Worm (Caenorhabditis elegans) whole organism, L2 larva: ENCODE measurements around the gene nhr-38.

Experiments used
- fos-1 ChIP-seq: fragments of 150-350 bp; optimal IDR thresholded peaks from 2 replicates; lab custom pipeline; 2014; ENCODE audit warnings: missing biosample characterization, missing genetic modification characterization
- lin-39 ChIP-seq: fragments of 150-350 bp; optimal IDR thresholded peaks from 2 replicates; lab custom pipeline; 2014; ENCODE audit warnings: missing biosample characterization, missing genetic modification reagents, missing genetic modification characterization
- nhr-21 ChIP-seq: fragments of 150-350 bp; optimal IDR thresholded peaks from 2 replicates; lab custom pipeline; 2014; ENCODE audit warnings: missing biosample characterization, missing genetic modification characterization
- nhr-25 ChIP-seq: fragments of 150-350 bp; sonication (generic microtip); optimal IDR thresholded peaks from 3 replicates; lab custom pipeline; 2014; ENCODE audit warnings: missing biosample characterization, missing genetic modification characterization
- ztf-4 ChIP-seq: fragments of 150-350 bp; optimal IDR thresholded peaks from 2 replicates; lab custom pipeline; 2014; ENCODE audit warnings: missing biosample characterization, missing genetic modification characterization

DNA sequence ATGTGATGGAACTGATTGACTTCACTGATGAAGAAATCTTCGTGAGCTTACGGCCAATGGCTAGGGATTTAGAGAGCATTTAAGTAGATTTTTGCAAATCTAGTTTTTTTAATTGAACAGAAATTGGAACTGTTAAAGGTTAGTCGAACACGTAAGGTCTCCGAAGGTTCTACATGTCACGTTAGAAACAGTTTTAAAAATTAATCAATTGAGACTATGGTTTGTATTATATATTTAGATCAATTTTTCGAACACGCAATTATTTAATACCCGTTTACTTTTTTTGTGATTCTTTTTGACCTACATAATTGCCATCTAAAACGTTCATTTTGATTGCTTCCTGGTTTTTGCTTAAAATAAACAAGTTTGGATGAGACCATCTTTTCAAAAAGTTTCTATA is 34.9 kb downstream of the nhr-38 start, which contains the start of gene C28D4.4:
- no peak for TF ChIP-seq lin-39 (tag; lab: Kevin White, UChicago)
- TF ChIP-seq ztf-4 (tag; lab: Kevin White, UChicago): no peak
- no peak for TF ChIP-seq nhr-25 (tag; lab: Kevin White, UChicago)
- no peak for TF ChIP-seq nhr-21 (tag; lab: Kevin White, UChicago)
- TF ChIP-seq fos-1 (tag; lab: Kevin White, UChicago): no peak
